Fruit fly (Drosophila melanogaster) whole organism, embryonic: ENCODE data around the gene CG42269.

Experiments
- Atf3 ChIP-seq: fragments of 200-800 bp; sonication (Bioruptor generic); optimal IDR thresholded peaks from 3 replicates; lab custom pipeline; 2016; ENCODE audit warnings: missing biosample characterization, missing genetic modification characterization
- Bgb ChIP-seq: fragments of 200-800 bp; sonication (Bioruptor generic); IDR thresholded peaks from 2 replicates; pipeline ENCODE4 v1.3.6; 2022; ENCODE audit warnings: missing biosample characterization, missing genetic modification characterization; ENCODE audit not compliant: partially characterized antibody
- CG10274 ChIP-seq: fragments of 200-800 bp; sonication (Bioruptor generic); optimal IDR thresholded peaks from 3 replicates; lab custom pipeline; 2017; ENCODE audit warnings: missing biosample characterization, mild to moderate bottlenecking, missing genetic modification characterization
- CG11456 ChIP-seq: fragments of 200-800 bp; sonication (Bioruptor generic); IDR thresholded peaks from 3 replicates; pipeline ENCODE4 v1.3.6; 2022; ENCODE audit warnings: missing biosample characterization, missing genetic modification characterization
- CG11504 ChIP-seq: fragments of 200-800 bp; sonication (Bioruptor generic); optimal IDR thresholded peaks from 3 replicates; lab custom pipeline; 2019; ENCODE audit warnings: missing biosample characterization, mild to moderate bottlenecking, missing genetic modification characterization, moderate library complexity
- CG14014 ChIP-seq: fragments of 200-800 bp; sonication (Bioruptor generic); IDR thresholded peaks from 2 replicates; pipeline ENCODE4 v1.3.6; 2022; ENCODE audit warnings: missing biosample characterization, missing genetic modification characterization
- CG14050 ChIP-seq: fragments of 200-800 bp; sonication (Bioruptor generic); IDR thresholded peaks from 3 replicates; pipeline ENCODE4 v1.3.6; 2022; ENCODE audit warnings: missing biosample characterization, missing genetic modification characterization
- CG14965 ChIP-seq: fragments of 200-800 bp; sonication (Bioruptor generic); optimal IDR thresholded peaks from 2 replicates; lab custom pipeline; 2016; ENCODE audit warnings: missing biosample characterization, missing genetic modification characterization, borderline replicate concordance
- CG1529 ChIP-seq: fragments of 200-800 bp; sonication (Bioruptor generic); optimal IDR thresholded peaks from 3 replicates; lab custom pipeline; 2018; ENCODE audit warnings: missing biosample characterization, missing genetic modification characterization
- CG1602 ChIP-seq: fragments of 200-800 bp; sonication (Bioruptor generic); optimal IDR thresholded peaks from 3 replicates; lab custom pipeline; 2016; ENCODE audit warnings: missing biosample characterization, missing genetic modification characterization
- CG2202 ChIP-seq: fragments of 200-800 bp; sonication (Bioruptor generic); optimal IDR thresholded peaks from 2 replicates; lab custom pipeline; 2018; ENCODE audit warnings: missing biosample characterization, mild to moderate bottlenecking, missing genetic modification characterization
- CG2678 ChIP-seq: fragments of 200-800 bp; sonication (Bioruptor generic); optimal IDR thresholded peaks from 3 replicates; lab custom pipeline; 2019; ENCODE audit warnings: missing biosample characterization, mild to moderate bottlenecking, missing genetic modification characterization, moderate library complexity
- CG31441 ChIP-seq: fragments of 200-800 bp; sonication (Bioruptor generic); IDR thresholded peaks from 2 replicates; pipeline ENCODE4 v1.3.6; 2022; ENCODE audit warnings: missing biosample characterization, missing genetic modification characterization
- CG3163 ChIP-seq: fragments of 200-800 bp; sonication (Bioruptor generic); optimal IDR thresholded peaks from 3 replicates; lab custom pipeline; 2016; ENCODE audit warnings: missing biosample characterization, missing genetic modification characterization
- CG33557 ChIP-seq: fragments of 200-800 bp; sonication (Bioruptor generic); optimal IDR thresholded peaks from 2 replicates; lab custom pipeline; 2019; ENCODE audit warnings: missing biosample characterization, mild to moderate bottlenecking, missing genetic modification characterization, moderate library complexity
- CG3407 ChIP-seq: fragments of 200-800 bp; sonication (Bioruptor generic); optimal IDR thresholded peaks from 2 replicates; lab custom pipeline; 2018; ENCODE audit warnings: missing biosample characterization, mild to moderate bottlenecking, missing genetic modification characterization
- CG3838 ChIP-seq: fragments of 200-800 bp; sonication (Bioruptor generic); optimal IDR thresholded peaks from 3 replicates; lab custom pipeline; 2016; ENCODE audit warnings: missing biosample characterization, missing genetic modification characterization
- CG4707 ChIP-seq: fragments of 200-800 bp; sonication (Bioruptor generic); optimal IDR thresholded peaks from 2 replicates; lab custom pipeline; 2018; ENCODE audit warnings: missing biosample characterization, mild to moderate bottlenecking, missing genetic modification characterization, moderate library complexity
- CG6175 ChIP-seq: fragments of 200-800 bp; sonication (Bioruptor generic); IDR thresholded peaks from 3 replicates; pipeline ENCODE4 v1.3.6; 2022; ENCODE audit warnings: missing biosample characterization, missing genetic modification characterization
- CG7271 ChIP-seq: fragments of 200-800 bp; sonication (Bioruptor generic); optimal IDR thresholded peaks from 2 replicates; lab custom pipeline; 2018; ENCODE audit warnings: missing biosample characterization, mild to moderate bottlenecking, missing genetic modification characterization, moderate library complexity
- CG7987 ChIP-seq: fragments of 200-800 bp; sonication (Bioruptor generic); optimal IDR thresholded peaks from 2 replicates; lab custom pipeline; 2018; ENCODE audit warnings: missing biosample characterization, mild to moderate bottlenecking, missing genetic modification characterization, moderate library complexity
- CG9876 ChIP-seq: fragments of 200-800 bp; sonication (Bioruptor generic); optimal IDR thresholded peaks from 2 replicates; lab custom pipeline; 2016; ENCODE audit warnings: missing biosample characterization, missing genetic modification characterization
- CrebB ChIP-seq: fragments of 200-800 bp; sonication (Bioruptor generic); optimal IDR thresholded peaks from 3 replicates; lab custom pipeline; 2018; ENCODE audit warnings: missing biosample characterization, mild to moderate bottlenecking, missing genetic modification characterization
- Deaf1 ChIP-seq: fragments of 200-800 bp; optimal IDR thresholded peaks from 3 replicates; lab custom pipeline; 2019; ENCODE audit warnings: missing biosample characterization, mild to moderate bottlenecking, missing genetic modification characterization, moderate library complexity
- Dip3 ChIP-seq: fragments of 200-800 bp; sonication (Bioruptor generic); optimal IDR thresholded peaks from 3 replicates; lab custom pipeline; 2016; ENCODE audit warnings: missing biosample characterization, missing genetic modification characterization
- HLHmδ ChIP-seq: fragments of 200-800 bp; sonication (Bioruptor generic); optimal IDR thresholded peaks from 2 replicates; lab custom pipeline; 2018; ENCODE audit warnings: missing biosample characterization, mild to moderate bottlenecking, missing genetic modification characterization, moderate library complexity
- Hr3 ChIP-seq: fragments of 200-800 bp; sonication (Bioruptor generic); optimal IDR thresholded peaks from 3 replicates; lab custom pipeline; 2016; ENCODE audit warnings: missing biosample characterization, missing genetic modification characterization
- Neu2 ChIP-seq: fragments of 200-800 bp; sonication (Bioruptor generic); optimal IDR thresholded peaks from 3 replicates; lab custom pipeline; 2016; ENCODE audit warnings: missing biosample characterization, missing genetic modification characterization, borderline replicate concordance
- Nf-YB ChIP-seq: fragments of 200-800 bp; sonication (Bioruptor generic); optimal IDR thresholded peaks from 3 replicates; lab custom pipeline; 2019; ENCODE audit warnings: missing biosample characterization, mild to moderate bottlenecking, missing genetic modification characterization, moderate library complexity
- Nf-YC ChIP-seq: fragments of 200-800 bp; optimal IDR thresholded peaks from 3 replicates; lab custom pipeline; 2019; ENCODE audit warnings: missing biosample characterization, mild to moderate bottlenecking, missing genetic modification characterization, moderate library complexity
- Optix ChIP-seq: fragments of 200-800 bp; sonication (Bioruptor generic); IDR thresholded peaks from 3 replicates; pipeline ENCODE4 v1.3.6; 2022; ENCODE audit warnings: missing biosample characterization, missing genetic modification characterization
- Pdp1 ChIP-seq, 2 experiments: fragments of 200-800 bp; sonication (Bioruptor generic); optimal IDR thresholded peaks; 3 replicates each; lab custom pipeline; 2016; ENCODE audit warnings: missing biosample characterization in 2 of 2, missing genetic modification characterization in 2 of 2, mild to moderate bottlenecking in 1 of 2, moderate library complexity in 1 of 2
- Ravus ChIP-seq: fragments of 200-800 bp; sonication (Bioruptor generic); IDR thresholded peaks from 2 replicates; pipeline ENCODE4 v1.3.6; 2022; ENCODE audit warnings: missing biosample characterization, missing genetic modification characterization
- Side ChIP-seq: fragments of 200-800 bp; sonication (Bioruptor generic); optimal IDR thresholded peaks from 2 replicates; lab custom pipeline; 2016; ENCODE audit warnings: missing biosample characterization, missing genetic modification characterization
- abd-A ChIP-seq: fragments of 200-800 bp; sonication (Bioruptor generic); optimal IDR thresholded peaks from 3 replicates; lab custom pipeline; 2019; ENCODE audit warnings: missing biosample characterization, mild to moderate bottlenecking, missing genetic modification characterization, moderate library complexity
- ci ChIP-seq: fragments of 200-800 bp; sonication (Bioruptor generic); IDR thresholded peaks from 3 replicates; pipeline ENCODE4 v1.3.6; 2022; ENCODE audit warnings: missing biosample characterization, missing genetic modification characterization
- crp ChIP-seq, 2 experiments: fragments of 200-800 bp; sonication (Bioruptor generic); optimal IDR thresholded peaks; 2 replicates in 1 of 2; 3 replicates in 1 of 2; lab custom pipeline; 2017; ENCODE audit warnings: missing biosample characterization in 2 of 2, missing genetic modification characterization in 2 of 2, mild to moderate bottlenecking in 1 of 2, moderate library complexity in 1 of 2
- disco-r ChIP-seq: fragments of 200-800 bp; sonication (Bioruptor generic); optimal IDR thresholded peaks from 2 replicates; lab custom pipeline; 2016; ENCODE audit warnings: missing biosample characterization, missing genetic modification characterization
- ems ChIP-seq: fragments of 200-800 bp; sonication (Bioruptor generic); optimal IDR thresholded peaks from 3 replicates; lab custom pipeline; 2016; ENCODE audit warnings: missing biosample characterization, missing genetic modification characterization
- ftz-f1 ChIP-seq: fragments of 200-800 bp; sonication (Bioruptor generic); optimal IDR thresholded peaks from 2 replicates; lab custom pipeline; 2016; ENCODE audit warnings: missing biosample characterization, missing genetic modification characterization
- gem ChIP-seq: fragments of 200-800 bp; sonication (Bioruptor generic); optimal IDR thresholded peaks from 2 replicates; lab custom pipeline; 2019; ENCODE audit warnings: missing biosample characterization, mild to moderate bottlenecking, missing genetic modification characterization, moderate library complexity
- ken ChIP-seq: fragments of 200-800 bp; sonication (Bioruptor generic); IDR thresholded peaks from 3 replicates; pipeline ENCODE4 v1.3.6; 2022; ENCODE audit warnings: missing biosample characterization, missing genetic modification characterization
- nmo ChIP-seq: fragments of 200-800 bp; sonication (Bioruptor generic); optimal IDR thresholded peaks from 2 replicates; lab custom pipeline; 2018; ENCODE audit warnings: missing biosample characterization, mild to moderate bottlenecking, missing genetic modification characterization, moderate library complexity
- nom ChIP-seq: fragments of 200-800 bp; sonication (Bioruptor generic); optimal IDR thresholded peaks from 2 replicates; lab custom pipeline; 2017; ENCODE audit warnings: missing biosample characterization, missing genetic modification characterization, mild to moderate bottlenecking, moderate library complexity, missing genetic modification reagents
- org-1 ChIP-seq: fragments of 200-800 bp; sonication (Bioruptor generic); optimal IDR thresholded peaks from 2 replicates; lab custom pipeline; 2017; ENCODE audit warnings: missing biosample characterization, missing genetic modification characterization
- phol ChIP-seq: fragments of 200-800 bp; sonication (Bioruptor generic); optimal IDR thresholded peaks from 3 replicates; lab custom pipeline; 2018; ENCODE audit warnings: missing biosample characterization, mild to moderate bottlenecking, missing genetic modification characterization, moderate library complexity
- ssp ChIP-seq: fragments of 200-800 bp; sonication (Bioruptor generic); IDR thresholded peaks from 2 replicates; pipeline ENCODE4 v1.3.6; 2022; ENCODE audit warnings: missing biosample characterization, missing genetic modification characterization
- tgo ChIP-seq: fragments of 200-800 bp; sonication (Bioruptor generic); IDR thresholded peaks from 3 replicates; pipeline ENCODE4 v1.3.6; 2022; ENCODE audit warnings: missing biosample characterization, missing genetic modification characterization
- wdn ChIP-seq: fragments of 200-800 bp; sonication (Bioruptor generic); IDR thresholded peaks from 2 replicates; pipeline ENCODE4 v1.3.6; 2022; ENCODE audit warnings: missing biosample characterization, missing genetic modification characterization

Gene CG42269

dm6 chr3L:6059062-6059708 is 6.9 kb upstream of the CG42269 start, which contains the start of gene CG6592 (continued):
- peak; percentile 62 for TF ChIP-seq phol (tag; lab: Kevin White, UChicago)
- TF ChIP-seq Atf3 (GFP tag; lab: Kevin White, UChicago), result peak; percentile 6
- peak; percentile 69; the same call in 1 of the 3 replicates for TF ChIP-seq CG11456 (GFP tag; lab: Robert Waterston, UW)
- peak; percentile 48 for TF ChIP-seq CG1602
- TF ChIP-seq wdn (GFP tag; lab: Robert Waterston, UW), result no peak
- TF ChIP-seq CG14014 (GFP tag; lab: Robert Waterston, UW), result no peak
- no peak for TF ChIP-seq ken
- TF ChIP-seq nom (GFP tag; lab: Kevin White, UChicago), result no peak
- TF ChIP-seq Nf-YB, result no peak
- TF ChIP-seq ci (GFP tag; lab: Robert Waterston, UW), result peak; percentile 43; the same call in 1 of the 3 replicates
- no peak for TF ChIP-seq Dip3
- TF ChIP-seq CG14050 (GFP tag; lab: Robert Waterston, UW), result no peak
- TF ChIP-seq Bgb (GFP tag; lab: Robert Waterston, UW), result no peak
- TF ChIP-seq HLHmδ (GFP tag; lab: Kevin White, UChicago), result no peak
- TF ChIP-seq CG6175 (GFP tag; lab: Robert Waterston, UW), result no peak
- peak; percentile 59 for TF ChIP-seq nmo
- no peak for TF ChIP-seq CG11504
- TF ChIP-seq CG7987 (GFP tag; lab: Kevin White, UChicago), result no peak
- peak; percentile 10 for TF ChIP-seq CG3407 (GFP tag; lab: Kevin White, UChicago)
- no peak for TF ChIP-seq tgo
- peak; percentile 8 for TF ChIP-seq gem (tag; lab: Kevin White, UChicago)
- TF ChIP-seq CG7271 (tag; lab: Kevin White, UChicago), result peak; percentile 93
- TF ChIP-seq Ravus (GFP tag; lab: Robert Waterston, UW), result no peak
- TF ChIP-seq abd-A (tag; lab: Kevin White, UChicago), result no peak
- TF ChIP-seq CG33557 (GFP tag; lab: Kevin White, UChicago), result peak; percentile 65
- TF ChIP-seq CG14965 (GFP tag; lab: Kevin White, UChicago), result no peak
- peak; percentile 32 for TF ChIP-seq org-1 (GFP tag; lab: Kevin White, UChicago)
- peak; percentile 55 for TF ChIP-seq Neu2 (GFP tag; lab: Kevin White, UChicago)
- no peak for TF ChIP-seq ssp
- 0 out of 2 replicates have a peak, but pooled peaks have one; percentile 40 for TF ChIP-seq CG31441
- peak; percentile 16 for TF ChIP-seq CG2202
- no peak for TF ChIP-seq CG4707 (GFP tag; lab: Kevin White, UChicago)
- TF ChIP-seq Nf-YC (tag; lab: Kevin White, UChicago), result no peak
- TF ChIP-seq ems (GFP tag; lab: Kevin White, UChicago), result no peak
- no peak for TF ChIP-seq ftz-f1 (GFP tag; lab: Kevin White, UChicago)
- TF ChIP-seq Hr3, result no peak
- TF ChIP-seq CG2678 (tag; lab: Kevin White, UChicago), result no peak
- peak; percentile 4 for TF ChIP-seq disco-r (GFP tag; lab: Kevin White, UChicago)
- TF ChIP-seq CG10274 (GFP tag; lab: Kevin White, UChicago), result no peak
- peak; percentile 13 for TF ChIP-seq CG1529 (GFP tag; lab: Kevin White, UChicago)
- TF ChIP-seq Pdp1 (GFP tag; optimal IDR thresholded peaks at IDR 0.05; lab: Kevin White, UChicago), result peak in 1 of 2 experiments; percentile 8
- TF ChIP-seq CrebB (tag; lab: Kevin White, UChicago), result no peak
- peak; percentile 77 for TF ChIP-seq CG9876
- peak in 1 of 2 experiments; percentile 57 for TF ChIP-seq crp (GFP tag; optimal IDR thresholded peaks at IDR 0.05; lab: Kevin White, UChicago)
- TF ChIP-seq Deaf1 (tag; lab: Kevin White, UChicago), result no peak
- TF ChIP-seq CG3838 (GFP tag; lab: Kevin White, UChicago), result no peak
- TF ChIP-seq Side (GFP tag; lab: Kevin White, UChicago), result no peak
- no peak for TF ChIP-seq CG3163 (GFP tag; lab: Kevin White, UChicago)
- TF ChIP-seq Optix (GFP tag; lab: Robert Waterston, UW), result 0 out of 3 replicates have a peak, but pooled peaks have one; percentile 28
